Worm (Caenorhabditis elegans): ENCODE data around the gene cyn-12.

The cyn-12 gene

ce11 chrIV:7133140-7133539, at the start of gene cyn-12:
Gene cyn-12, minus strand, starts transcription at chrIV:7133217.
- TF ChIP-seq nhr-23 (tag; optimal IDR thresholded peaks at IDR 0.05) (peak; percentile 36), aly-2 (tag; optimal IDR thresholded peaks at IDR 0.05) (no peak), daf-12 (tag; optimal IDR thresholded peaks at IDR 0.05) (no peak), nhr-237 (tag; optimal IDR thresholded peaks at IDR 0.05) (no peak), ceh-28 (tag; optimal IDR thresholded peaks at IDR 0.05) (peak; percentile 66), hmg-11 (tag; optimal IDR thresholded peaks at IDR 0.05) (peak; percentile 40), pqm-1 (tag; optimal IDR thresholded peaks at IDR 0.05) (peak; percentile 6)

- TF ChIP-seq nhr-67 (tag; optimal IDR thresholded peaks at IDR 0.05) (no peak), elt-2 (tag; optimal IDR thresholded peaks at IDR 0.05) (peak; percentile 48)
Measured at ce11 chrIV:7182818-7183217, 49.8 kb upstream of the cyn-12 start.

- peak; percentile 84 for TF ChIP-seq pqm-1 (tag; optimal IDR thresholded peaks at IDR 0.05)
- no peak for TF ChIP-seq hmg-11 (tag; optimal IDR thresholded peaks at IDR 0.05)
- peak; percentile 88 for TF ChIP-seq elt-2 (tag; optimal IDR thresholded peaks at IDR 0.05)
Measured at ce11 chrIV:7180304-7180703, 47.3 kb upstream of the cyn-12 start, which contains the start of gene cest-10. Gene cest-10, plus strand, starts transcription at chrIV:7180557.

- peak; percentile 96 for TF ChIP-seq nhr-25 (tag; optimal IDR thresholded peaks at IDR 0.05)
- TF ChIP-seq zag-1 (tag; optimal IDR thresholded peaks at IDR 0.05): no peak
- no peak for TF ChIP-seq ztf-4 (tag; optimal IDR thresholded peaks at IDR 0.05)
- no peak for TF ChIP-seq ceh-82 (tag; optimal IDR thresholded peaks at IDR 0.05)
- no peak for TF ChIP-seq ama-1 (optimal IDR thresholded peaks at IDR 0.05)
- TF ChIP-seq elt-2 (tag; optimal IDR thresholded peaks at IDR 0.05): no peak
Measured at ce11 chrIV:7178942-7179341, 45.9 kb upstream of the cyn-12 start, which contains the start of gene C42D4.3. Gene C42D4.3, plus strand, starts transcription at chrIV:7179239.

ce11 chrIV:7176887-7177286, 43.9 kb upstream of the cyn-12 start, which contains the start of gene str-44:
Gene str-44, plus strand, starts transcription at chrIV:7177187.
- TF ChIP-seq elt-1 (tag; optimal IDR thresholded peaks at IDR 0.05) (no peak), snpc-4 (tag; optimal IDR thresholded peaks at IDR 0.05) (no peak), mml-1 (tag; optimal IDR thresholded peaks at IDR 0.05) (no peak), nhr-28 (tag; optimal IDR thresholded peaks at IDR 0.05) (no peak), skn-1 (tag; optimal IDR thresholded peaks at IDR 0.05) (no peak)

- TF ChIP-seq ceh-16 (tag; optimal IDR thresholded peaks at IDR 0.05): no peak
- TF ChIP-seq daf-12 (tag; optimal IDR thresholded peaks at IDR 0.05): no peak
- TF ChIP-seq lsy-12 (tag; optimal IDR thresholded peaks at IDR 0.05): no peak
- no peak for TF ChIP-seq nhr-67 (tag; optimal IDR thresholded peaks at IDR 0.05)
- no peak for TF ChIP-seq nhr-43 (tag; optimal IDR thresholded peaks at IDR 0.05; ENCODE audit: poor library complexity, severe bottlenecking)
- no peak for TF ChIP-seq elt-2 (tag; optimal IDR thresholded peaks at IDR 0.05)
- no peak for TF ChIP-seq egl-27 (tag; optimal IDR thresholded peaks at IDR 0.05)
- TF ChIP-seq jun-1 (tag; optimal IDR thresholded peaks at IDR 0.05): no peak
- TF ChIP-seq ztf-4 (tag; optimal IDR thresholded peaks at IDR 0.05): no peak
- TF ChIP-seq elt-1 (tag; optimal IDR thresholded peaks at IDR 0.05): no peak
- TF ChIP-seq nhr-237 (tag; optimal IDR thresholded peaks at IDR 0.05): no peak
- TF ChIP-seq zag-1 (tag; optimal IDR thresholded peaks at IDR 0.05): no peak
- no peak for TF ChIP-seq pqm-1 (tag; optimal IDR thresholded peaks at IDR 0.05)
- no peak for TF ChIP-seq mdl-1 (tag; optimal IDR thresholded peaks at IDR 0.05)
Measured at ce11 chrIV:7175346-7175745, 42.3 kb upstream of the cyn-12 start, which contains the start of gene C42D4.19. Gene C42D4.19, plus strand, starts transcription at chrIV:7175646.

ce11 chrIV:7173489-7173888, 40.5 kb upstream of the cyn-12 start, which contains the start of gene str-1:
Gene str-1, plus strand, starts transcription at chrIV:7173789.
- TF ChIP-seq eor-1 (tag; optimal IDR thresholded peaks at IDR 0.05) (no peak), nhr-11 (tag; optimal IDR thresholded peaks at IDR 0.05) (no peak), mml-1 (tag; optimal IDR thresholded peaks at IDR 0.05) (no peak), egl-27 (tag; optimal IDR thresholded peaks at IDR 0.05) (no peak), daf-12 (tag; optimal IDR thresholded peaks at IDR 0.05) (no peak), tbx-2 (tag; optimal IDR thresholded peaks at IDR 0.05) (no peak), nhr-23 (tag; optimal IDR thresholded peaks at IDR 0.05) (no peak), lin-39 (tag; optimal IDR thresholded peaks at IDR 0.05) (no peak), elt-1 (tag; optimal IDR thresholded peaks at IDR 0.05) (no peak), nhr-43 (tag; optimal IDR thresholded peaks at IDR 0.05; ENCODE audit: poor library complexity, severe bottlenecking) (no peak), nhr-67 (tag; optimal IDR thresholded peaks at IDR 0.05) (no peak), skn-1 (tag; optimal IDR thresholded peaks at IDR 0.05) (no peak), nhr-237 (tag; optimal IDR thresholded peaks at IDR 0.05) (no peak), zag-1 (tag; optimal IDR thresholded peaks at IDR 0.05) (no peak), nhr-12 (tag; optimal IDR thresholded peaks at IDR 0.05) (no peak), sea-2 (GFP tag; optimal IDR thresholded peaks at IDR 0.05) (no peak)

Data from whole organism, L3 larva.